Fruit fly (Drosophila melanogaster): ENCODE results near the gene CG4374.

CG4374 gene

DNA sequence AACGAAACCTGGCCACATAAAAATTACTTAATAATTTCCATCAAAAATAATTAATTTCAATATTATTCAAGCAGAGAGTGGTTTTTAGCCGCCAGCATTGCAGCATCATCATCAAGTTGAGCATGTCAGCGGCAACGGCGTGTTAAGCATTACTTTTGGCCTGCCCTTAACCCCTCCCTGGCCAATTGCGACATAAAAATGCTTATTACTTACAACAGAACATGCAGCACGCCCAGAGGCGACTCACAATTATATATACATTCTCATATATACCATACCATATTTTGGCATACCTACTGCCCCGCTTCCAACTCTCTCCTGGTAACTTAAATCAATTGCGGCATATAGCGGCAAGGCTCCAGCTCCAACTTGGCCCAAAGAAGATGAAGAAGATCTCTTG, 39.3 kb upstream of the CG4374 start:
- peak; percentile 63 for TF ChIP-seq fru (GFP tag; optimal IDR thresholded peaks at IDR 0.05)
- no peak for TF ChIP-seq ey (GFP tag; optimal IDR thresholded peaks at IDR 0.05)
- no peak for TF ChIP-seq lola (GFP tag; optimal IDR thresholded peaks at IDR 0.05)
- no peak for TF ChIP-seq dl (GFP tag; optimal IDR thresholded peaks at IDR 0.05; ENCODE audit: insufficient read depth in 1 of 2, partially characterized antibody in 2 of 2)
- no peak for TF ChIP-seq OdsH (GFP tag; optimal IDR thresholded peaks at IDR 0.05)
- TF ChIP-seq Myc (optimal IDR thresholded peaks at IDR 0.05) = no peak

DNA sequence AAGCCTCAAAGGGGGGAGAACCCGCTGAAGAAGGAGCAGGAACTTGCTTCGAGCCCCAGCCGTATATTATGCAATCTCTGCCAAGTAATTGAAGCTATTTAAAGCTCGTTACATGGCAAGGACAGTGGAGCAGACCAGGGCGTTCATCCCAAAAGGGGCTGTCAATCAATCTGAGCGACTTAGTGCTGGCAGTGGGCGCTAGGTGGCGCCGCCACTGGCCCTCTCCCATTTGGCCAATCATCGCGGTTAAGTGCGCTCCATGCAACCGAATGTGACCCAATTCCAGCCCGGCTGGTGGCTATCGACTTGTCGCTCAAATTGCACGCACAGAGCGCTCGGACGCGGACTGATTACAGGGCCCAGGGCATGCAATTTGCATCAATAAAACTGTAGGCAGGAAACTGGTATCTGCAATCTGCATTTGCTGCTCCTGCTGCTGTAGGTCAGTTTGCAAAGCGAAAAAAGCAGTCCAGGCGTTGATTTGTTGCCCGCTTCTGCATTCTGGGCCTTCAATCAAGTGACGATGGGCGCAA, 37.4 kb upstream of the CG4374 start:
- TF ChIP-seq GATAd (GFP tag; optimal IDR thresholded peaks at IDR 0.05) = no peak
- no peak for TF ChIP-seq Dif (GFP tag; optimal IDR thresholded peaks at IDR 0.05; ENCODE audit: partially characterized antibody)
- no peak for TF ChIP-seq dsf (GFP tag; optimal IDR thresholded peaks at IDR 0.05; ENCODE audit: borderline replicate concordance)
- no peak for TF ChIP-seq lola (GFP tag; optimal IDR thresholded peaks at IDR 0.05)
- no peak for TF ChIP-seq Vsx2 (GFP tag; optimal IDR thresholded peaks at IDR 0.05; ENCODE audit: partially characterized antibody)
- no peak for TF ChIP-seq woc (GFP tag; optimal IDR thresholded peaks at IDR 0.05)
- no peak for TF ChIP-seq Abd-B (GFP tag; optimal IDR thresholded peaks at IDR 0.05)
- TF ChIP-seq Sp1 (GFP tag; optimal IDR thresholded peaks at IDR 0.05) = no peak
- TF ChIP-seq sage (GFP tag; optimal IDR thresholded peaks at IDR 0.05) = no peak
- no peak for TF ChIP-seq Hr83 (GFP tag; optimal IDR thresholded peaks at IDR 0.05; ENCODE audit: poor library complexity, severe bottlenecking)
- no peak for TF ChIP-seq psq (GFP tag; optimal IDR thresholded peaks at IDR 0.05)

DNA sequence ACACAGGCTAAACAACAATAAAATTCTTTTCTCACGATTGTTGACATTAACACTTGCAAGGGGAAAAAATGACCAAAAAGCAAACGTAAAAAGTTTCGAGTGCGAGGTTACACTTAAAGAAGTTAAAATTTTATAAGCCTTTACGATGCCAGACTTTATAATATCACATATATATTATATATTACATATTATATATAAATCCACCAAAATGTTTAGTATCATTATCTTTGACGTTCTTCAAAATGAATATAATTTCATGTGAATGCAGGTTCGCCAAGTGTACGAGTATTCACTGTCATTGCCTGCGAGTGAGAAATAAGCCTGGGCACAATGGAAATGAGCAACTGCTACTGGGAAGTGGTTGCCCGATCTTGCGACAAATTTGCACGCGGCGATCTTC, 36.2 kb upstream of the CG4374 start:
- no peak for TF ChIP-seq CG32264 (GFP tag; optimal IDR thresholded peaks at IDR 0.05)
- peak; percentile 74 for TF ChIP-seq fru (GFP tag; optimal IDR thresholded peaks at IDR 0.05)
- TF ChIP-seq Jra (GFP tag; optimal IDR thresholded peaks at IDR 0.05) = no peak
- peak; percentile 35 for TF ChIP-seq woc (GFP tag; optimal IDR thresholded peaks at IDR 0.05)
- peak; percentile 15 for TF ChIP-seq ey (GFP tag; optimal IDR thresholded peaks at IDR 0.05)
- TF ChIP-seq brk (GFP tag; optimal IDR thresholded peaks at IDR 0.05) = peak; percentile 74
- peak; percentile 82 for TF ChIP-seq Sp1 (GFP tag; optimal IDR thresholded peaks at IDR 0.05)
- TF ChIP-seq usp (GFP tag; optimal IDR thresholded peaks at IDR 0.05) = no peak
- TF ChIP-seq pan (optimal IDR thresholded peaks at IDR 0.05) = no peak
- TF ChIP-seq dl (GFP tag; optimal IDR thresholded peaks at IDR 0.05; ENCODE audit: insufficient read depth in 1 of 2, partially characterized antibody in 2 of 2) = no peak
- TF ChIP-seq tai (GFP tag; optimal IDR thresholded peaks at IDR 0.05) = no peak
- no peak for TF ChIP-seq jim (GFP tag; optimal IDR thresholded peaks at IDR 0.05)
- no peak for TF ChIP-seq GATAd (GFP tag; optimal IDR thresholded peaks at IDR 0.05)
- peak in 1 of 2 experiments; percentile 57 for TF ChIP-seq foxo (GFP tag; optimal IDR thresholded peaks at IDR 0.05)
- no peak for TF ChIP-seq Vsx2 (GFP tag; optimal IDR thresholded peaks at IDR 0.05; ENCODE audit: partially characterized antibody)
- peak; percentile 85 for TF ChIP-seq psq (GFP tag; optimal IDR thresholded peaks at IDR 0.05)
- no peak for TF ChIP-seq Mio (GFP tag; optimal IDR thresholded peaks at IDR 0.05)
- peak; percentile 24 for TF ChIP-seq Hnf4 (GFP tag; optimal IDR thresholded peaks at IDR 0.05)
- TF ChIP-seq CG9705 (GFP tag; optimal IDR thresholded peaks at IDR 0.05) = no peak
- peak; percentile 56 for TF ChIP-seq dmrt93B (GFP tag; optimal IDR thresholded peaks at IDR 0.05)
- peak; percentile 70 for TF ChIP-seq h (GFP tag; optimal IDR thresholded peaks at IDR 0.05)
- no peak for TF ChIP-seq CrebA (GFP tag; optimal IDR thresholded peaks at IDR 0.05; ENCODE audit: borderline replicate concordance)
- no peak for TF ChIP-seq Myc (optimal IDR thresholded peaks at IDR 0.05)
- TF ChIP-seq Dfd (GFP tag; optimal IDR thresholded peaks at IDR 0.05) = no peak
- no peak for TF ChIP-seq Abd-B (GFP tag; optimal IDR thresholded peaks at IDR 0.05)
- TF ChIP-seq sage (GFP tag; optimal IDR thresholded peaks at IDR 0.05) = peak; percentile 40
- no peak for TF ChIP-seq Hr83 (GFP tag; optimal IDR thresholded peaks at IDR 0.05; ENCODE audit: poor library complexity, severe bottlenecking)
- TF ChIP-seq dsf (GFP tag; optimal IDR thresholded peaks at IDR 0.05; ENCODE audit: borderline replicate concordance) = no peak
- TF ChIP-seq OdsH (GFP tag; optimal IDR thresholded peaks at IDR 0.05) = peak; percentile 73
- peak; percentile 74 for TF ChIP-seq rgr (GFP tag; optimal IDR thresholded peaks at IDR 0.05)
- TF ChIP-seq sv (GFP tag; optimal IDR thresholded peaks at IDR 0.05) = no peak
- TF ChIP-seq Hr78 (GFP tag; optimal IDR thresholded peaks at IDR 0.05) = no peak
- TF ChIP-seq Dif (GFP tag; optimal IDR thresholded peaks at IDR 0.05; ENCODE audit: partially characterized antibody) = no peak
- no peak for TF ChIP-seq lola (GFP tag; optimal IDR thresholded peaks at IDR 0.05)
- TF ChIP-seq Rel (GFP tag; optimal IDR thresholded peaks at IDR 0.05) = no peak
- TF ChIP-seq Rel (tag; optimal IDR thresholded peaks at IDR 0.05) = no peak
- no peak for TF ChIP-seq N (GFP tag; optimal IDR thresholded peaks at IDR 0.05)
- no peak for TF ChIP-seq br (GFP tag; optimal IDR thresholded peaks at IDR 0.05)
- TF ChIP-seq HLH106 (tag; optimal IDR thresholded peaks at IDR 0.05) = peak; percentile 72

All from whole organism, wandering third instar larva.